Fruit fly (Drosophila melanogaster) whole organism, embryonic: ENCODE measurements around the gene Rab39.
A peak's percentile ranks its signal among the peaks of the same experiment; 100 is the strongest.

ENCODE experiments used
- Aef1 ChIP-seq: fragments of 200-800 bp; sonication (Bioruptor generic); IDR thresholded peaks from 3 replicates; pipeline ENCODE4 v1.3.6; 2022; ENCODE audit warnings: missing biosample characterization, missing genetic modification characterization
- Atf-2 ChIP-seq: fragments of 200-800 bp; sonication (Bioruptor generic); optimal IDR thresholded peaks from 2 replicates; lab custom pipeline; 2016; ENCODE audit warnings: missing biosample characterization, missing genetic modification characterization
- CG10147 ChIP-seq: fragments of 200-800 bp; sonication (Bioruptor generic); optimal IDR thresholded peaks from 2 replicates; lab custom pipeline; 2019; ENCODE audit warnings: missing biosample characterization, mild to moderate bottlenecking, missing genetic modification characterization, moderate library complexity
- CG10565 ChIP-seq: fragments of 200-800 bp; sonication (Bioruptor generic); optimal IDR thresholded peaks from 3 replicates; lab custom pipeline; 2016; ENCODE audit warnings: missing biosample characterization, mild to moderate bottlenecking, missing genetic modification characterization
- CG12104 ChIP-seq: fragments of 200-800 bp; sonication (Bioruptor generic); optimal IDR thresholded peaks from 3 replicates; lab custom pipeline; 2016; ENCODE audit warnings: missing biosample characterization, missing genetic modification characterization
- CG13123 ChIP-seq: fragments of 200-800 bp; sonication (Bioruptor generic); optimal IDR thresholded peaks from 2 replicates; lab custom pipeline; 2016; ENCODE audit warnings: missing biosample characterization, missing genetic modification characterization
- CG13624 ChIP-seq: fragments of 200-800 bp; sonication (Bioruptor generic); optimal IDR thresholded peaks from 2 replicates; lab custom pipeline; 2016; ENCODE audit warnings: missing biosample characterization, missing genetic modification characterization
- CG14860 ChIP-seq: fragments of 200-800 bp; sonication (Bioruptor generic); IDR thresholded peaks from 3 replicates; pipeline ENCODE4 v1.3.6; 2022; ENCODE audit warnings: missing biosample characterization, missing genetic modification characterization; ENCODE audit not compliant: partially characterized antibody
- CG17829 ChIP-seq: fragments of 200-800 bp; optimal IDR thresholded peaks from 2 replicates; lab custom pipeline; 2019; ENCODE audit warnings: missing biosample characterization, mild to moderate bottlenecking, missing genetic modification characterization, moderate library complexity
- CG18011 ChIP-seq: fragments of 200-800 bp; sonication (Bioruptor generic); optimal IDR thresholded peaks from 2 replicates; lab custom pipeline; 2017; ENCODE audit warnings: missing biosample characterization, missing genetic modification characterization, mild to moderate bottlenecking, moderate library complexity, missing genotype
- CG18619 ChIP-seq: fragments of 200-800 bp; sonication (Bioruptor generic); optimal IDR thresholded peaks from 3 replicates; lab custom pipeline; 2017; ENCODE audit warnings: missing biosample characterization, mild to moderate bottlenecking, missing genetic modification characterization
- CG32532 ChIP-seq: fragments of 200-800 bp; sonication (Bioruptor generic); IDR thresholded peaks from 2 replicates; pipeline ENCODE4 v1.3.6; 2022; ENCODE audit warnings: missing biosample characterization, missing genetic modification characterization
- CG4424 ChIP-seq: fragments of 200-800 bp; sonication (Bioruptor generic); optimal IDR thresholded peaks from 3 replicates; lab custom pipeline; 2016; ENCODE audit warnings: missing biosample characterization, missing genetic modification characterization
- CG4820 ChIP-seq: fragments of 200-800 bp; sonication (Bioruptor generic); optimal IDR thresholded peaks from 3 replicates; lab custom pipeline; 2016; ENCODE audit warnings: missing biosample characterization, missing genetic modification characterization
- CG4854 ChIP-seq: fragments of 200-800 bp; sonication (Bioruptor generic); optimal IDR thresholded peaks from 2 replicates; lab custom pipeline; 2016; ENCODE audit warnings: missing biosample characterization, missing genetic modification characterization, inconsistent platforms
- CG5180 ChIP-seq: fragments of 200-800 bp; sonication (Bioruptor generic); optimal IDR thresholded peaks from 3 replicates; lab custom pipeline; 2017; ENCODE audit warnings: missing biosample characterization, missing genetic modification characterization, mild to moderate bottlenecking, moderate library complexity, missing genetic modification reagents
- CG7271 ChIP-seq: fragments of 200-800 bp; sonication (Bioruptor generic); optimal IDR thresholded peaks from 2 replicates; lab custom pipeline; 2018; ENCODE audit warnings: missing biosample characterization, mild to moderate bottlenecking, missing genetic modification characterization, moderate library complexity
- CG7786 ChIP-seq: fragments of 200-800 bp; sonication (Bioruptor generic); optimal IDR thresholded peaks from 2 replicates; lab custom pipeline; 2016; ENCODE audit warnings: missing biosample characterization, missing genetic modification characterization
- CHES-1-like ChIP-seq: fragments of 200-800 bp; sonication (Bioruptor generic); optimal IDR thresholded peaks from 2 replicates; lab custom pipeline; 2016; ENCODE audit warnings: missing biosample characterization, missing genetic modification characterization
- Chrac-16 ChIP-seq: fragments of 200-800 bp; sonication (Bioruptor generic); optimal IDR thresholded peaks from 3 replicates; lab custom pipeline; 2016; ENCODE audit warnings: missing biosample characterization, missing genetic modification characterization
- ERR ChIP-seq: fragments of 200-800 bp; sonication (Bioruptor generic); optimal IDR thresholded peaks from 2 replicates; lab custom pipeline; 2016; ENCODE audit warnings: missing biosample characterization, missing genetic modification characterization
- Gug ChIP-seq: fragments of 200-800 bp; sonication (Bioruptor generic); IDR thresholded peaks from 4 replicates; pipeline ENCODE4 v1.3.6; 2022; ENCODE audit warnings: missing biosample characterization, missing genetic modification characterization
- H2.0 ChIP-seq: fragments of 200-800 bp; sonication (Bioruptor generic); IDR thresholded peaks from 2 replicates; pipeline ENCODE4 v1.3.6; 2022; ENCODE audit warnings: missing biosample characterization, missing genetic modification characterization
- HLHmδ ChIP-seq: fragments of 200-800 bp; sonication (Bioruptor generic); optimal IDR thresholded peaks from 2 replicates; lab custom pipeline; 2018; ENCODE audit warnings: missing biosample characterization, mild to moderate bottlenecking, missing genetic modification characterization, moderate library complexity
- Hr78 ChIP-seq, 2 experiments: fragments of 200-800 bp in 1 of 2; fragments of >200 bp in 1 of 2; sonication (Bioruptor generic) in 1 of 2; optimal IDR thresholded peaks; 2 replicates each; lab custom pipeline; 2017 to 2019; ENCODE audit warnings: missing biosample characterization in 2 of 2, missing genetic modification characterization in 2 of 2, mild to moderate bottlenecking in 1 of 2, moderate library complexity in 1 of 2
- MBD-R2 ChIP-seq: fragments of 200-800 bp; sonication (Bioruptor generic); IDR thresholded peaks from 2 replicates; pipeline ENCODE4 v1.3.6; 2022; ENCODE audit warnings: missing biosample characterization, missing genetic modification characterization
- Ptx1 ChIP-seq: fragments of 200-800 bp; sonication (Bioruptor generic); IDR thresholded peaks from 2 replicates; pipeline ENCODE4 v1.3.6; 2022; ENCODE audit warnings: missing biosample characterization, missing genetic modification characterization
- Scr ChIP-seq: fragments of 200-800 bp; sonication (Bioruptor generic); IDR thresholded peaks from 2 replicates; pipeline ENCODE4 v1.3.6; 2022; ENCODE audit warnings: missing biosample characterization, missing genetic modification characterization; ENCODE audit not compliant: partially characterized antibody
- Six4 ChIP-seq: fragments of 200-800 bp; sonication (Bioruptor generic); optimal IDR thresholded peaks from 2 replicates; lab custom pipeline; 2016; ENCODE audit warnings: missing biosample characterization, missing genetic modification characterization
- TFAM ChIP-seq: fragments of 200-800 bp; sonication (Bioruptor generic); optimal IDR thresholded peaks from 2 replicates; lab custom pipeline; 2017; ENCODE audit warnings: missing biosample characterization, missing genetic modification characterization, inconsistent platforms
- Trl ChIP-seq, 3 experiments: fragments of >200 bp in 2 of 3; fragments of 200-800 bp in 1 of 3; sonication (Bioruptor generic) in 1 of 3; optimal IDR thresholded peaks; 2 replicates in 1 of 3; 3 replicates in 2 of 3; lab custom pipeline; 2016 to 2017; ENCODE audit warnings: missing biosample characterization in 1 of 3, missing genetic modification characterization in 1 of 3
- ato ChIP-seq: fragments of 200-800 bp; sonication (Bioruptor generic); IDR thresholded peaks from 2 replicates; pipeline ENCODE4 v1.3.6; 2022; ENCODE audit warnings: missing biosample characterization, missing genetic modification characterization; ENCODE audit not compliant: partially characterized antibody
- br ChIP-seq: fragments of >200 bp; optimal IDR thresholded peaks from 2 replicates; lab custom pipeline; 2017
- dati ChIP-seq: fragments of 200-800 bp; sonication (Bioruptor generic); IDR thresholded peaks from 2 replicates; pipeline ENCODE4 v1.3.6; 2022; ENCODE audit warnings: missing biosample characterization, missing genetic modification characterization
- disco-r ChIP-seq: fragments of 200-800 bp; sonication (Bioruptor generic); optimal IDR thresholded peaks from 2 replicates; lab custom pipeline; 2016; ENCODE audit warnings: missing biosample characterization, missing genetic modification characterization
- gcm2 ChIP-seq: fragments of 200-800 bp; sonication (Bioruptor generic); optimal IDR thresholded peaks from 2 replicates; lab custom pipeline; 2016; ENCODE audit warnings: missing biosample characterization, missing genetic modification characterization
- gro ChIP-seq: fragments of 200-800 bp; sonication (Bioruptor generic); optimal IDR thresholded peaks from 2 replicates; lab custom pipeline; 2016; ENCODE audit warnings: missing biosample characterization, missing genetic modification characterization
- gsb-n ChIP-seq: fragments of 200-800 bp; sonication (Bioruptor generic); optimal IDR thresholded peaks from 3 replicates; lab custom pipeline; 2018; ENCODE audit warnings: missing biosample characterization, mild to moderate bottlenecking, missing genetic modification characterization
- insv ChIP-seq, 2 experiments: fragments of 200-800 bp; sonication (Bioruptor generic); optimal IDR thresholded peaks; 3 replicates each; lab custom pipeline; 2016 to 2018; ENCODE audit warnings: missing biosample characterization in 2 of 2, missing genetic modification characterization in 2 of 2
- jumu ChIP-seq: fragments of 200-800 bp; sonication (Bioruptor generic); optimal IDR thresholded peaks from 3 replicates; lab custom pipeline; 2016; ENCODE audit warnings: missing biosample characterization, missing genetic modification characterization
- pros ChIP-seq: fragments of 200-800 bp; sonication (Bioruptor generic); optimal IDR thresholded peaks from 3 replicates; lab custom pipeline; 2019; ENCODE audit warnings: missing biosample characterization, mild to moderate bottlenecking, missing genetic modification characterization, moderate library complexity
- psq ChIP-seq: fragments of 200-800 bp; sonication (Bioruptor generic); optimal IDR thresholded peaks from 2 replicates; lab custom pipeline; 2017; ENCODE audit warnings: missing biosample characterization, missing genetic modification characterization
- sob ChIP-seq: fragments of 200-800 bp; sonication (Bioruptor generic); IDR thresholded peaks from 2 replicates; pipeline ENCODE4 v1.3.6; 2022; ENCODE audit warnings: missing biosample characterization, missing genetic modification characterization
- tin ChIP-seq: fragments of 200-800 bp; sonication (Bioruptor generic); optimal IDR thresholded peaks from 3 replicates; lab custom pipeline; 2016; ENCODE audit warnings: missing biosample characterization, missing genetic modification characterization
- tup ChIP-seq: fragments of 200-800 bp; sonication (Bioruptor generic); optimal IDR thresholded peaks from 2 replicates; lab custom pipeline; 2016; ENCODE audit warnings: missing biosample characterization, mild to moderate bottlenecking, missing genetic modification characterization, moderate library complexity
- twi ChIP-seq: fragments of 200-800 bp; optimal IDR thresholded peaks from 2 replicates; lab custom pipeline; 2019; ENCODE audit warnings: missing biosample characterization, mild to moderate bottlenecking, missing genetic modification characterization, moderate library complexity
- z ChIP-seq: fragments of 200-800 bp; sonication (Bioruptor generic); IDR thresholded peaks from 3 replicates; pipeline ENCODE4 v1.3.6; 2022; ENCODE audit warnings: missing biosample characterization, missing genetic modification characterization
- zen ChIP-seq: fragments of 200-800 bp; sonication (Bioruptor generic); optimal IDR thresholded peaks from 3 replicates; lab custom pipeline; 2018; ENCODE audit warnings: missing biosample characterization, mild to moderate bottlenecking, missing genetic modification characterization, moderate library complexity
- zf30C ChIP-seq: fragments of 200-800 bp; sonication (Bioruptor generic); optimal IDR thresholded peaks from 3 replicates; lab custom pipeline; 2018; ENCODE audit warnings: missing biosample characterization, mild to moderate bottlenecking, missing genetic modification characterization

Rab39 gene

dm6 chrX:7734131-7734930 is at the start of gene Rab39, which contains the start of gene Pdp (continued):
- TF ChIP-seq Trl (optimal IDR thresholded peaks at IDR 0.05; lab: Kevin White, UChicago) (no peak), Trl (GFP tag; optimal IDR thresholded peaks at IDR 0.05; lab: Kevin White, UChicago) (peak; percentile 44), TFAM (GFP tag; lab: Kevin White, UChicago) (no peak), z (no peak), zen (tag; lab: Kevin White, UChicago) (peak; percentile 15), H2.0 (GFP tag; lab: Robert Waterston, UW) (peak; percentile 58), sob (GFP tag; lab: Robert Waterston, UW) (peak; percentile 85), CG13123 (peak; percentile 42), CG14860 (GFP tag; lab: Robert Waterston, UW) (peak; percentile 91), CG4820 (GFP tag; lab: Kevin White, UChicago) (peak; percentile 70), gsb-n (no peak), CG17829 (tag; lab: Kevin White, UChicago) (peak; percentile 81), CG12104 (GFP tag; lab: Kevin White, UChicago) (peak; percentile 33), CHES-1-like (GFP tag; lab: Kevin White, UChicago) (peak; percentile 42), CG18619 (GFP tag; lab: Kevin White, UChicago) (peak; percentile 68), br (no peak), gro (GFP tag; lab: Kevin White, UChicago) (peak; percentile 43), ato (GFP tag; lab: Robert Waterston, UW) (peak; percentile 63; the same call in 1 of the 2 replicates), CG32532 (peak; percentile 84), pros (no peak), CG18011 (peak; percentile 53), jumu (GFP tag; lab: Kevin White, UChicago) (peak; percentile 55), insv (GFP tag; optimal IDR thresholded peaks at IDR 0.05; lab: Kevin White, UChicago) (peak in 1 of 2 experiments; percentile 50), CG5180 (GFP tag; lab: Kevin White, UChicago) (no peak), Chrac-16 (GFP tag; lab: Kevin White, UChicago) (peak; percentile 79), Aef1 (peak; percentile 81), gcm2 (peak; percentile 54), Gug (GFP tag; lab: Robert Waterston, UW) (peak; percentile 83), psq (GFP tag; lab: Kevin White, UChicago) (peak; percentile 22), CG10147 (GFP tag; lab: Kevin White, UChicago) (peak; percentile 78), tin (GFP tag; lab: Kevin White, UChicago) (peak; percentile 77), CG10565 (GFP tag; lab: Kevin White, UChicago) (no peak), CG4424 (GFP tag; lab: Kevin White, UChicago) (peak; percentile 77), tup (GFP tag; lab: Kevin White, UChicago) (peak; percentile 34), MBD-R2 (GFP tag; lab: Robert Waterston, UW) (peak; percentile 68), twi (peak; percentile 64), zf30C (GFP tag; lab: Kevin White, UChicago) (no peak), Hr78 (GFP tag; optimal IDR thresholded peaks at IDR 0.05; lab: Kevin White, UChicago) (no peak), CG13624 (GFP tag; lab: Kevin White, UChicago) (peak; percentile 41), Ptx1 (GFP tag; lab: Robert Waterston, UW) (peak; percentile 84; the same call in 1 of the 2 replicates), ERR (GFP tag; lab: Kevin White, UChicago) (peak; percentile 1), CG4854 (peak; percentile 63), Scr (peak; percentile 96), Atf-2 (GFP tag; lab: Kevin White, UChicago) (peak; percentile 17), CG7271 (peak; percentile 29), CG7786 (GFP tag; lab: Kevin White, UChicago) (peak; percentile 51), HLHmδ (GFP tag; lab: Kevin White, UChicago) (no peak), dati (GFP tag; lab: Robert Waterston, UW) (no peak), Six4 (peak; percentile 39), disco-r (no peak)
